Worm (Caenorhabditis elegans): Measurements from ENCODE around the gene F15E6.4.

DNA sequence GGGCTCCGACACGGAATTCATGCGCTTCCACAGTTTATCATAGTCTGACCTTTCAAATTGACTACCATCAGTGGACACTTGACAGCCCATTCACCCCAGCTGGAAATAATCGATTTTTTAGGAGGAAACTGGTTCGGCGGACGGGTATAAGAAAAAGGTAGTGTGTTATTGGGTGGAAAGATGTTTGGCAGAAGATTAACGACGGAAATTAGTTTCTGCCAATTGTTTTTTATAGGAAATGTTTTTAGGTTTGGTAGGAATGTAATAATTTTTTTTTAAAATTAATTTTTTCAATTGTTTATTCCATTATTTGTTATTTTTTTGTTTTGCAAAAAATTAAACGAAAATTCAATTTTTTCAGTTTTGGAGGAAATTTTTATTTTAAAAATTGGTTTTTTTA lies 7.7 kb downstream of the F15E6.4 start, which contains the start of gene F15E6.9:
- TF ChIP-seq flt-1 (GFP tag; IDR thresholded peaks at IDR 0.05) (no peak), med-1 (GFP tag; optimal IDR thresholded peaks at IDR 0.05; ENCODE audit: insufficient read depth) (no peak), ref-1 (GFP tag; conservative IDR thresholded peaks at IDR 0.05) (no peak), ztf-29 (GFP tag; IDR thresholded peaks at IDR 0.05) (no peak), cog-1 (tag; optimal IDR thresholded peaks at IDR 0.05) (no peak), ztf-23 (GFP tag; IDR thresholded peaks at IDR 0.05) (no peak)

Measured in whole organism, midembryonic.